Worm (Caenorhabditis elegans) whole organism, L3 larva: Measurements from ENCODE around the gene lmd-4.

Experiments used
- R02D3.7 ChIP-seq: fragments of 150-350 bp; optimal IDR thresholded peaks from 2 replicates; lab custom pipeline; 2014; ENCODE audit warnings: missing biosample characterization, missing genetic modification characterization
- ZK546.5 ChIP-seq: sonication (generic microtip); optimal IDR thresholded peaks from 2 replicates; lab custom pipeline; 2017; ENCODE audit warnings: missing biosample characterization, missing genetic modification characterization
- aly-2 ChIP-seq: fragments of 150-350 bp; optimal IDR thresholded peaks from 2 replicates; lab custom pipeline; 2014; ENCODE audit warnings: missing biosample characterization, missing genetic modification characterization
- ceh-82 ChIP-seq: fragments of 150-350 bp; optimal IDR thresholded peaks from 2 replicates; lab custom pipeline; 2014; ENCODE audit warnings: missing biosample characterization, missing genetic modification characterization
- ceh-9 ChIP-seq: sonication (generic microtip); optimal IDR thresholded peaks from 2 replicates; lab custom pipeline; 2018; ENCODE audit warnings: missing biosample characterization, missing genetic modification characterization
- daf-12 ChIP-seq: fragments of 150-350 bp; optimal IDR thresholded peaks from 2 replicates; lab custom pipeline; 2014; ENCODE audit warnings: missing biosample characterization, missing genetic modification reagents, missing genetic modification characterization
- egl-5 ChIP-seq: fragments of 150-350 bp; optimal IDR thresholded peaks from 2 replicates; lab custom pipeline; 2017; ENCODE audit warnings: missing biosample characterization, missing genetic modification reagents, missing genetic modification characterization, inconsistent platforms
- elt-1 ChIP-seq: fragments of 150-350 bp; optimal IDR thresholded peaks from 2 replicates; lab custom pipeline; 2014; ENCODE audit warnings: missing biosample characterization, missing genetic modification characterization
- elt-2 ChIP-seq: sonication (generic microtip); optimal IDR thresholded peaks from 2 replicates; lab custom pipeline; 2016; ENCODE audit warnings: missing genetic modification reagents, mild to moderate bottlenecking, missing genetic modification characterization, missing compliant biosample characterization
- elt-3 ChIP-seq, 3 experiments: fragments of 150-350 bp in 1 of 3; sonication (generic microtip) in 2 of 3; optimal IDR thresholded peaks; 2 replicates in 2 of 3; 4 replicates in 1 of 3; lab custom pipeline; 2014 to 2017; ENCODE audit warnings: missing biosample characterization in 3 of 3, missing genetic modification characterization in 3 of 3
- fkh-2 ChIP-seq: fragments of 150-350 bp; optimal IDR thresholded peaks from 2 replicates; lab custom pipeline; 2014; ENCODE audit warnings: missing biosample characterization, missing genetic modification reagents, missing genetic modification characterization
- fos-1 ChIP-seq: fragments of 150-350 bp; optimal IDR thresholded peaks from 2 replicates; lab custom pipeline; 2014; ENCODE audit warnings: missing biosample characterization, missing genetic modification characterization
- hmg-11 ChIP-seq: sonication (generic microtip); optimal IDR thresholded peaks from 2 replicates; lab custom pipeline; 2016; ENCODE audit warnings: missing genetic modification characterization, missing compliant biosample characterization
- lin-15B ChIP-seq: fragments of 150-350 bp; optimal IDR thresholded peaks from 2 replicates; lab custom pipeline; 2014; ENCODE audit warnings: missing biosample characterization, missing genetic modification characterization
- lin-39 ChIP-seq: fragments of 150-350 bp; optimal IDR thresholded peaks from 2 replicates; lab custom pipeline; 2018; ENCODE audit warnings: missing biosample characterization, missing genetic modification reagents, missing genetic modification characterization
- lsy-12 ChIP-seq: sonication (generic microtip); optimal IDR thresholded peaks from 2 replicates; lab custom pipeline; 2016; ENCODE audit warnings: mild to moderate bottlenecking, missing genetic modification characterization, missing compliant biosample characterization
- mdl-1 ChIP-seq: fragments of 150-350 bp; optimal IDR thresholded peaks from 2 replicates; lab custom pipeline; 2014; ENCODE audit warnings: missing biosample characterization, missing genetic modification characterization
- mml-1 ChIP-seq: fragments of 150-350 bp; sonication (generic microtip); optimal IDR thresholded peaks from 3 replicates; lab custom pipeline; 2014; ENCODE audit warnings: missing biosample characterization, missing genetic modification characterization
- nfya-1 ChIP-seq: sonication (generic microtip); optimal IDR thresholded peaks from 2 replicates; lab custom pipeline; 2017; ENCODE audit warnings: missing genetic modification characterization, mild to moderate bottlenecking, missing compliant biosample characterization, antibody characterized with exemption, moderate library complexity; ENCODE audit not compliant: insufficient read depth
- nhr-11 ChIP-seq: fragments of 150-350 bp; optimal IDR thresholded peaks from 2 replicates; lab custom pipeline; 2014; ENCODE audit warnings: missing biosample characterization, missing genetic modification characterization
- nhr-12 ChIP-seq: fragments of 150-350 bp; optimal IDR thresholded peaks from 2 replicates; lab custom pipeline; 2014; ENCODE audit warnings: missing biosample characterization, missing genetic modification characterization
- nhr-23 ChIP-seq: fragments of 150-350 bp; optimal IDR thresholded peaks from 2 replicates; lab custom pipeline; 2014; ENCODE audit warnings: missing biosample characterization, missing genetic modification reagents, missing genetic modification characterization
- nhr-25 ChIP-seq: sonication (generic microtip); optimal IDR thresholded peaks from 2 replicates; lab custom pipeline; 2017; ENCODE audit warnings: missing biosample characterization, missing genetic modification characterization
- nhr-28 ChIP-seq: fragments of 150-350 bp; optimal IDR thresholded peaks from 2 replicates; lab custom pipeline; 2014; ENCODE audit warnings: missing biosample characterization, missing genetic modification characterization
- nhr-43 ChIP-seq: sonication (generic microtip); optimal IDR thresholded peaks from 2 replicates; lab custom pipeline; 2016; ENCODE audit warnings: mild to moderate bottlenecking, missing genetic modification characterization, missing compliant biosample characterization; ENCODE audit not compliant: poor library complexity, severe bottlenecking
- nhr-67 ChIP-seq: fragments of 150-350 bp; optimal IDR thresholded peaks from 2 replicates; lab custom pipeline; 2014; ENCODE audit warnings: missing biosample characterization, missing genetic modification characterization
- nhr-76 ChIP-seq: fragments of 150-350 bp; sonication (generic microtip); optimal IDR thresholded peaks from 5 replicates; lab custom pipeline; 2014; ENCODE audit warnings: missing biosample characterization, missing genetic modification characterization
- pha-4 ChIP-seq: fragments of 150-350 bp; optimal IDR thresholded peaks from 2 replicates; lab custom pipeline; 2014; ENCODE audit warnings: missing biosample characterization, missing genetic modification reagents, missing genetic modification characterization
- sea-2 ChIP-seq: fragments of 150-350 bp; sonication (generic microtip); optimal IDR thresholded peaks from 4 replicates; lab custom pipeline; 2014; ENCODE audit warnings: missing biosample characterization, missing genetic modification reagents, missing genetic modification characterization
- skn-1 ChIP-seq: fragments of 150-350 bp; optimal IDR thresholded peaks from 2 replicates; lab custom pipeline; 2014; ENCODE audit warnings: missing biosample characterization, missing genetic modification characterization
- snpc-4 ChIP-seq: fragments of 150-350 bp; optimal IDR thresholded peaks from 2 replicates; lab custom pipeline; 2014; ENCODE audit warnings: missing biosample characterization, missing genetic modification characterization
- tbx-2 ChIP-seq: sonication (generic microtip); optimal IDR thresholded peaks from 2 replicates; lab custom pipeline; 2016; ENCODE audit warnings: mild to moderate bottlenecking, missing genetic modification characterization, missing compliant biosample characterization
- unc-39 ChIP-seq: sonication (generic microtip); optimal IDR thresholded peaks from 4 replicates; lab custom pipeline; 2017; ENCODE audit warnings: missing biosample characterization, missing genetic modification characterization
- unc-62 ChIP-seq: fragments of 150-350 bp; sonication (generic microtip); optimal IDR thresholded peaks from 4 replicates; lab custom pipeline; 2014; ENCODE audit warnings: missing biosample characterization, missing genetic modification reagents, missing genetic modification characterization
- zag-1 ChIP-seq: fragments of 150-350 bp; optimal IDR thresholded peaks from 2 replicates; lab custom pipeline; 2014; ENCODE audit warnings: missing biosample characterization, missing genetic modification characterization
- ztf-11 ChIP-seq: fragments of 150-350 bp; optimal IDR thresholded peaks from 2 replicates; lab custom pipeline; 2014; ENCODE audit warnings: missing biosample characterization, missing genetic modification characterization

lmd-4 gene

ce11 chrV:7328092-7328491, 7.3 kb upstream of the lmd-4 start, which contains the start of gene clec-7:
Gene clec-7 (plus strand): TSS chrV:7328392.
- TF ChIP-seq lin-15B (no peak), unc-62 (GFP tag; lab: Kevin White, UChicago) (no peak), elt-2 (tag; lab: Kevin White, UChicago) (peak; percentile 2), ceh-9 (tag; lab: Kevin White, UChicago) (no peak), nhr-25 (no peak)

ce11 chrV:7326928-7327327, 6.1 kb upstream of the lmd-4 start, which contains the start of gene F10G2.4:
Gene F10G2.4 (plus strand): TSS chrV:7327228.
- no peak for TF ChIP-seq mdl-1 (tag; lab: Kevin White, UChicago)
- TF ChIP-seq unc-39 (tag; lab: Kevin White, UChicago), result no peak
- no peak for TF ChIP-seq aly-2 (tag; lab: Kevin White, UChicago)
- TF ChIP-seq ceh-82 (tag; lab: Kevin White, UChicago), result no peak
- no peak for TF ChIP-seq sea-2
- TF ChIP-seq nhr-28 (tag; lab: Kevin White, UChicago), result no peak
- no peak for TF ChIP-seq ztf-11 (tag; lab: Kevin White, UChicago)
- no peak for TF ChIP-seq nhr-12
- TF ChIP-seq ceh-9 (tag; lab: Kevin White, UChicago), result no peak
- TF ChIP-seq nhr-23 (tag; lab: Kevin White, UChicago), result no peak
- no peak for TF ChIP-seq fkh-2 (tag; lab: Kevin White, UChicago)
- no peak for TF ChIP-seq zag-1 (tag; lab: Kevin White, UChicago)
- TF ChIP-seq skn-1 (tag; lab: Kevin White, UChicago), result no peak
- no peak for TF ChIP-seq mml-1 (tag; lab: Kevin White, UChicago)
- no peak for TF ChIP-seq fos-1 (tag; lab: Kevin White, UChicago)
- no peak for TF ChIP-seq nhr-43 (tag; lab: Kevin White, UChicago)

ce11 chrV:7325285-7325684, 4.5 kb upstream of the lmd-4 start, which contains the start of gene srx-92:
Gene srx-92 (minus strand): TSS chrV:7325385.
- TF ChIP-seq ZK546.5 (tag; lab: Kevin White, UChicago) (no peak), nhr-25 (no peak), elt-2 (tag; lab: Kevin White, UChicago) (no peak), daf-12 (no peak), unc-62 (GFP tag; lab: Kevin White, UChicago) (no peak), nhr-12 (no peak), ceh-9 (tag; lab: Kevin White, UChicago) (no peak), elt-1 (tag; lab: Kevin White, UChicago) (no peak), hmg-11 (tag; lab: Kevin White, UChicago) (no peak), fos-1 (tag; lab: Kevin White, UChicago) (no peak), lin-15B (no peak), nfya-1 (tag; lab: Kevin White, UChicago) (no peak)

ce11 chrV:7321915-7322314, 1.1 kb upstream of the lmd-4 start, which contains the start of gene F10G2.10:
Gene F10G2.10 (plus strand): TSS chrV:7322215.
- no peak for TF ChIP-seq snpc-4 (tag; lab: Kevin White, UChicago)
- TF ChIP-seq nhr-76 (tag; lab: Kevin White, UChicago), result no peak
- no peak for TF ChIP-seq unc-62 (GFP tag; lab: Kevin White, UChicago)
- no peak for TF ChIP-seq egl-5 (tag; lab: Kevin White, UChicago)
- TF ChIP-seq zag-1 (tag; lab: Kevin White, UChicago), result no peak

- TF ChIP-seq ztf-11 (tag; lab: Kevin White, UChicago) (no peak), snpc-4 (tag; lab: Kevin White, UChicago) (no peak), nhr-76 (tag; lab: Kevin White, UChicago) (no peak), pha-4 (tag; lab: Kevin White, UChicago) (no peak)
Measured at ce11 chrV:7313233-7313632, 7.6 kb downstream of the lmd-4 start, which contains the start of gene srx-6. Gene srx-6 (minus strand): TSS chrV:7313333.

ce11 chrV:7307089-7307488, 13.7 kb downstream of the lmd-4 start, which contains the start of gene F07G11.1:
Gene F07G11.1 (plus strand): TSS chrV:7307389.
- TF ChIP-seq R02D3.7 (tag; lab: Kevin White, UChicago) (no peak), skn-1 (tag; lab: Kevin White, UChicago) (no peak), lsy-12 (tag; lab: Kevin White, UChicago) (no peak), tbx-2 (tag; lab: Kevin White, UChicago) (no peak), elt-1 (tag; lab: Kevin White, UChicago) (no peak), nhr-11 (tag; lab: Kevin White, UChicago) (no peak), lin-15B (no peak), ztf-11 (tag; lab: Kevin White, UChicago) (no peak), elt-3 (tag; optimal IDR thresholded peaks at IDR 0.05; lab: Kevin White, UChicago) (no peak), nhr-28 (tag; lab: Kevin White, UChicago) (no peak), snpc-4 (tag; lab: Kevin White, UChicago) (no peak), egl-5 (tag; lab: Kevin White, UChicago) (no peak), nhr-67 (no peak), elt-2 (tag; lab: Kevin White, UChicago) (no peak), lin-39 (tag; lab: Kevin White, UChicago) (no peak), hmg-11 (tag; lab: Kevin White, UChicago) (no peak)
